Worm (Caenorhabditis elegans) whole organism, young adult: ENCODE measurements around the gene T28D6.7.

Experiments used
- B0261.1 ChIP-seq: sonication (generic microtip); optimal IDR thresholded peaks from 2 replicates; lab custom pipeline; 2016; ENCODE audit warnings: mild to moderate bottlenecking, missing genetic modification characterization, moderate library complexity, missing compliant biosample characterization
- D2030.7 ChIP-seq: fragments of 200-800 bp; sonication (Bioruptor generic); IDR thresholded peaks from 2 replicates; pipeline ENCODE4 v1.3.6; 2022; ENCODE audit warnings: missing genetic modification reagents, missing genetic modification characterization, missing compliant biosample characterization
- F22D6.2 ChIP-seq: sonication (generic microtip); optimal IDR thresholded peaks from 2 replicates; lab custom pipeline; 2016; ENCODE audit warnings: mild to moderate bottlenecking, missing genetic modification characterization, missing compliant biosample characterization
- F23B12.7 ChIP-seq: sonication (generic microtip); optimal IDR thresholded peaks from 2 replicates; lab custom pipeline; 2017; ENCODE audit warnings: missing genetic modification characterization, mild to moderate bottlenecking, missing compliant biosample characterization, antibody characterized with exemption, moderate library complexity; ENCODE audit not compliant: insufficient read depth
- F37B4.10 ChIP-seq: fragments of 200-800 bp; sonication (Bioruptor generic); IDR thresholded peaks from 2 replicates; pipeline ENCODE4 v1.3.6; 2022; ENCODE audit warnings: missing genetic modification characterization, missing compliant biosample characterization
- F57C9.4 ChIP-seq: sonication (generic microtip); optimal IDR thresholded peaks from 2 replicates; lab custom pipeline; 2017; ENCODE audit warnings: mild to moderate bottlenecking, missing genetic modification characterization, missing compliant biosample characterization
- T07F8.4 ChIP-seq: sonication (generic microtip); optimal IDR thresholded peaks from 2 replicates; lab custom pipeline; 2016; ENCODE audit warnings: mild to moderate bottlenecking, missing genetic modification characterization, moderate library complexity, missing compliant biosample characterization
- T26A5.8 ChIP-seq: sonication (generic microtip); optimal IDR thresholded peaks from 2 replicates; lab custom pipeline; 2016; ENCODE audit warnings: missing genetic modification characterization, missing compliant biosample characterization
- Y53G8AR.9 ChIP-seq: fragments of 200-800 bp; sonication (Bioruptor generic); conservative IDR thresholded peaks from 2 replicates; pipeline ENCODE4 v1.3.6; 2022; ENCODE audit warnings: missing genetic modification reagents, missing genetic modification characterization, missing compliant biosample characterization
- Y56A3A.18 ChIP-seq: fragments of 200-800 bp; sonication (Bioruptor generic); IDR thresholded peaks from 2 replicates; pipeline ENCODE4 v1.3.6; 2022; ENCODE audit warnings: missing genetic modification reagents, missing genetic modification characterization, missing compliant biosample characterization
- akir-1 ChIP-seq: fragments of 200-800 bp; sonication (Bioruptor generic); optimal IDR thresholded peaks from 2 replicates; lab custom pipeline; 2018; ENCODE audit warnings: mild to moderate bottlenecking, missing genetic modification characterization, moderate library complexity, missing compliant biosample characterization
- aptf-2 ChIP-seq: fragments of 200-800 bp; sonication (Bioruptor generic); conservative IDR thresholded peaks from 2 replicates; pipeline ENCODE4 v1.3.6; 2022; ENCODE audit warnings: missing genetic modification reagents, missing genetic modification characterization, missing compliant biosample characterization
- atf-7 ChIP-seq: sonication (generic microtip); optimal IDR thresholded peaks from 2 replicates; lab custom pipeline; 2017; ENCODE audit warnings: mild to moderate bottlenecking, missing genetic modification characterization, missing compliant biosample characterization
- athp-1 ChIP-seq: sonication (generic microtip); optimal IDR thresholded peaks from 2 replicates; lab custom pipeline; 2017; ENCODE audit warnings: mild to moderate bottlenecking, missing genetic modification characterization, missing compliant biosample characterization
- bed-1 ChIP-seq: fragments of 200-800 bp; sonication (Bioruptor generic); IDR thresholded peaks from 2 replicates; pipeline ENCODE4 v1.3.6; 2022; ENCODE audit warnings: missing genetic modification reagents, missing genetic modification characterization, missing compliant biosample characterization
- ccch-3 ChIP-seq: fragments of 200-800 bp; sonication (Bioruptor generic); optimal IDR thresholded peaks from 2 replicates; lab custom pipeline; 2018; ENCODE audit warnings: mild to moderate bottlenecking, missing genetic modification characterization, missing compliant biosample characterization
- cebp-1 ChIP-seq, 2 experiments: fragments of 200-800 bp in 1 of 2; sonication (Bioruptor generic) in 1 of 2; sonication (generic microtip) in 1 of 2; IDR thresholded peaks in 1 of 2; optimal IDR thresholded peaks in 1 of 2; 2 replicates each; pipeline versions ENCODE4 v1.3.6 to Lab custom; 2017 to 2022; ENCODE audit warnings: missing compliant biosample characterization in 2 of 2, missing genetic modification characterization in 2 of 2, mild to moderate bottlenecking in 1 of 2, missing genetic modification reagents in 1 of 2, moderate library complexity in 1 of 2
- cebp-2 ChIP-seq: fragments of 200-800 bp; sonication (Bioruptor generic); IDR thresholded peaks from 2 replicates; pipeline ENCODE4 v1.3.6; 2022; ENCODE audit warnings: missing genetic modification characterization, missing compliant biosample characterization
- ceh-100 ChIP-seq: fragments of 200-800 bp; sonication (Bioruptor generic); IDR thresholded peaks from 2 replicates; pipeline ENCODE4 v1.3.6; 2022; ENCODE audit warnings: missing genetic modification reagents, missing genetic modification characterization, missing compliant biosample characterization
- ceh-27 ChIP-seq: fragments of 200-800 bp; sonication (Bioruptor generic); optimal IDR thresholded peaks from 2 replicates; lab custom pipeline; 2018; ENCODE audit warnings: mild to moderate bottlenecking, missing genetic modification characterization, moderate library complexity, missing compliant biosample characterization
- ceh-58 ChIP-seq: fragments of 200-800 bp; sonication (Bioruptor generic); IDR thresholded peaks from 2 replicates; pipeline ENCODE4 v1.3.6; 2022; ENCODE audit warnings: missing genetic modification characterization, missing compliant biosample characterization
- ceh-79 ChIP-seq: sonication (generic microtip); optimal IDR thresholded peaks from 2 replicates; lab custom pipeline; 2017; ENCODE audit warnings: mild to moderate bottlenecking, missing genetic modification characterization, missing compliant biosample characterization
- ceh-91 ChIP-seq: fragments of 200-800 bp; sonication (Bioruptor generic); IDR thresholded peaks from 2 replicates; pipeline ENCODE4 v1.3.6; 2022; ENCODE audit warnings: missing genetic modification reagents, missing genetic modification characterization, missing compliant biosample characterization
- chd-7 ChIP-seq: sonication (generic microtip); optimal IDR thresholded peaks from 2 replicates; lab custom pipeline; 2016; ENCODE audit warnings: mild to moderate bottlenecking, missing genetic modification characterization, moderate library complexity, missing compliant biosample characterization
- dpff-1 ChIP-seq: sonication (generic microtip); optimal IDR thresholded peaks from 2 replicates; lab custom pipeline; 2017; ENCODE audit warnings: mild to moderate bottlenecking, missing genetic modification characterization, missing compliant biosample characterization
- dpl-1 ChIP-seq: fragments of 150-350 bp; optimal IDR thresholded peaks from 2 replicates; lab custom pipeline; 2014; ENCODE audit warnings: missing biosample characterization, missing genetic modification reagents, missing genetic modification characterization
- egrh-3 ChIP-seq: fragments of 200-800 bp; sonication (Bioruptor generic); IDR thresholded peaks from 2 replicates; pipeline ENCODE4 v1.3.6; 2022; ENCODE audit warnings: missing genetic modification reagents, missing genetic modification characterization, missing compliant biosample characterization
- hmg-20 ChIP-seq: fragments of 200-800 bp; sonication (Bioruptor generic); IDR thresholded peaks from 2 replicates; pipeline ENCODE4 v1.3.6; 2022; ENCODE audit warnings: missing genetic modification reagents, missing genetic modification characterization, missing compliant biosample characterization
- let-526 ChIP-seq: fragments of 200-800 bp; sonication (Bioruptor generic); IDR thresholded peaks from 2 replicates; pipeline ENCODE4 v1.3.6; 2022; ENCODE audit warnings: missing genetic modification reagents, missing genetic modification characterization, missing compliant biosample characterization
- lin-40 ChIP-seq: sonication (generic microtip); optimal IDR thresholded peaks from 2 replicates; lab custom pipeline; 2016; ENCODE audit warnings: missing genetic modification characterization, mild to moderate bottlenecking, missing compliant biosample characterization, missing genotype, missing genetic modification reagents
- lin-54 ChIP-seq: fragments of 200-800 bp; sonication (Bioruptor generic); optimal IDR thresholded peaks from 2 replicates; lab custom pipeline; 2018; ENCODE audit warnings: mild to moderate bottlenecking, missing genetic modification characterization, missing compliant biosample characterization
- madf-10 ChIP-seq: sonication (generic microtip); optimal IDR thresholded peaks from 2 replicates; lab custom pipeline; 2016; ENCODE audit warnings: mild to moderate bottlenecking, missing genetic modification characterization, missing compliant biosample characterization
- mcd-1 ChIP-seq: fragments of 200-800 bp; sonication (Bioruptor generic); IDR thresholded peaks from 2 replicates; pipeline ENCODE4 v1.3.6; 2022; ENCODE audit warnings: missing genetic modification reagents, missing genetic modification characterization, missing compliant biosample characterization
- mel-28 ChIP-seq: sonication (generic microtip); optimal IDR thresholded peaks from 2 replicates; lab custom pipeline; 2016; ENCODE audit warnings: borderline replicate concordance, mild to moderate bottlenecking, missing genetic modification characterization, missing compliant biosample characterization
- mxl-1 ChIP-seq: sonication (generic microtip); optimal IDR thresholded peaks from 2 replicates; lab custom pipeline; 2016; ENCODE audit warnings: missing genetic modification characterization, missing compliant biosample characterization
- nfya-1 ChIP-seq: sonication (generic microtip); optimal IDR thresholded peaks from 2 replicates; lab custom pipeline; 2017; ENCODE audit warnings: antibody characterized with exemption, missing compliant biosample characterization, missing genetic modification characterization, borderline replicate concordance; ENCODE audit not compliant: insufficient read depth
- pbrm-1 ChIP-seq: fragments of 200-800 bp; sonication (Bioruptor generic); IDR thresholded peaks from 2 replicates; pipeline ENCODE4 v1.3.6; 2022; ENCODE audit warnings: missing genetic modification reagents, missing genetic modification characterization, missing compliant biosample characterization
- snpc-1.3 ChIP-seq: sonication (generic microtip); optimal IDR thresholded peaks from 2 replicates; lab custom pipeline; 2017; ENCODE audit warnings: missing genetic modification characterization, mild to moderate bottlenecking, missing compliant biosample characterization, antibody characterized with exemption, moderate library complexity, missing genotype, missing genetic modification reagents; ENCODE audit not compliant: insufficient read depth
- snpc-4 ChIP-seq, 5 experiments: fragments of 150-350 bp in 1 of 5; sonication (generic microtip) in 4 of 5; optimal IDR thresholded peaks; 2 replicates each; lab custom pipeline; 2014 to 2018; ENCODE audit warnings: missing genetic modification characterization in 5 of 5, missing biosample characterization in 3 of 5, antibody characterized with exemption in 2 of 5, mild to moderate bottlenecking in 2 of 5, missing compliant biosample characterization in 2 of 5, missing genotype in 2 of 5, moderate library complexity in 2 of 5, missing genetic modification reagents in 1 of 5
- sptf-2 ChIP-seq: fragments of 200-800 bp; sonication (Bioruptor generic); optimal IDR thresholded peaks from 2 replicates; lab custom pipeline; 2018; ENCODE audit warnings: mild to moderate bottlenecking, missing genetic modification characterization, missing compliant biosample characterization
- tbx-9 ChIP-seq: sonication (generic microtip); optimal IDR thresholded peaks from 2 replicates; lab custom pipeline; 2016; ENCODE audit warnings: borderline replicate concordance, missing genetic modification characterization, inconsistent platforms, missing compliant biosample characterization
- xnd-1 ChIP-seq: sonication (generic microtip); optimal IDR thresholded peaks from 2 replicates; lab custom pipeline; 2016; ENCODE audit warnings: missing genotype, missing genetic modification reagents, missing genetic modification characterization, missing compliant biosample characterization
- zfh-2 ChIP-seq: fragments of 200-800 bp; sonication (Bioruptor generic); conservative IDR thresholded peaks from 2 replicates; pipeline ENCODE4 v1.3.6; 2022; ENCODE audit warnings: missing genetic modification reagents, missing genetic modification characterization, missing compliant biosample characterization
- zim-3 ChIP-seq: sonication (generic microtip); optimal IDR thresholded peaks from 2 replicates; lab custom pipeline; 2017; ENCODE audit warnings: mild to moderate bottlenecking, missing genetic modification characterization, moderate library complexity, missing compliant biosample characterization
- ztf-18 ChIP-seq: sonication (generic microtip); optimal IDR thresholded peaks from 2 replicates; lab custom pipeline; 2016; ENCODE audit warnings: missing genotype, mild to moderate bottlenecking, missing genetic modification characterization, missing compliant biosample characterization
- ztf-25 ChIP-seq: fragments of 200-800 bp; sonication (Bioruptor generic); IDR thresholded peaks from 2 replicates; pipeline ENCODE4 v1.3.6; 2022; ENCODE audit warnings: missing genetic modification reagents, missing genetic modification characterization, missing compliant biosample characterization
- ztf-28 ChIP-seq: fragments of 200-800 bp; sonication (Bioruptor generic); IDR thresholded peaks from 2 replicates; pipeline ENCODE4 v1.3.6; 2022; ENCODE audit warnings: missing genetic modification reagents, missing genetic modification characterization, missing compliant biosample characterization

The T28D6.7 gene

ce11 chrIII:11317164-11317620 is 29.1 kb downstream of the T28D6.7 start, which contains the start of gene mcm-10 (continued):
- TF ChIP-seq mcd-1 (peak; percentile 51), hmg-20 (GFP tag; lab: Robert Waterston, UW) (no peak), ceh-79 (tag; lab: Kevin White, UChicago) (no peak), madf-10 (tag; lab: Kevin White, UChicago) (peak; percentile 21), D2030.7 (GFP tag; lab: Robert Waterston, UW) (peak; percentile 59), let-526 (GFP tag; lab: Robert Waterston, UW) (no peak), ztf-28 (GFP tag; lab: Robert Waterston, UW) (peak; percentile 15; the same call in 1 of the 2 replicates), snpc-1.3 (tag; lab: Kevin White, UChicago) (peak; percentile 17), ztf-25 (0 out of 2 replicates have a peak, but pooled peaks have one; percentile 7), chd-7 (no peak), cebp-2 (GFP tag; lab: Robert Waterston, UW) (no peak), F22D6.2 (tag; lab: Kevin White, UChicago) (no peak), ceh-27 (GFP tag; lab: Kevin White, UChicago) (peak; percentile 33), ceh-58 (GFP tag; lab: Robert Waterston, UW) (no peak), athp-1 (tag; lab: Kevin White, UChicago) (peak; percentile 68), zfh-2 (GFP tag; lab: Robert Waterston, UW) (no peak), cebp-1 (GFP tag; IDR thresholded peaks at IDR 0.05; lab: Robert Waterston, UW) (no peak), cebp-1 (tag; optimal IDR thresholded peaks at IDR 0.05; lab: Kevin White, UChicago) (peak; percentile 67), nfya-1 (tag; lab: Kevin White, UChicago) (no peak), F23B12.7 (tag; lab: Kevin White, UChicago) (peak; percentile 48), lin-40 (peak; percentile 79), mxl-1 (tag; lab: Kevin White, UChicago) (no peak), T26A5.8 (tag; lab: Kevin White, UChicago) (no peak), tbx-9 (tag; lab: Kevin White, UChicago) (no peak), snpc-4 (GFP tag; optimal IDR thresholded peaks at IDR 0.05; lab: Kevin White, UChicago) (no peak), snpc-4 (tag; optimal IDR thresholded peaks at IDR 0.05; lab: Kevin White, UChicago) (peak in 2 of 4 experiments; percentile 14 to 46), mel-28 (tag; lab: Kevin White, UChicago) (no peak), akir-1 (GFP tag; lab: Kevin White, UChicago) (no peak), Y56A3A.18 (GFP tag; lab: Robert Waterston, UW) (no peak), sptf-2 (no peak), B0261.1 (tag; lab: Kevin White, UChicago) (peak; percentile 26), atf-7 (tag; lab: Kevin White, UChicago) (no peak), Y53G8AR.9 (GFP tag; lab: Robert Waterston, UW) (no peak), ceh-91 (GFP tag; lab: Robert Waterston, UW) (peak; percentile 39; the same call in 1 of the 2 replicates), egrh-3 (no peak), xnd-1 (tag; lab: Kevin White, UChicago) (no peak), ceh-100 (GFP tag; lab: Robert Waterston, UW) (peak; percentile 96), bed-1 (GFP tag; lab: Robert Waterston, UW) (no peak), T07F8.4 (tag; lab: Kevin White, UChicago) (no peak), F57C9.4 (no peak), pbrm-1 (GFP tag; lab: Robert Waterston, UW) (peak; percentile 74; the same call in 1 of the 2 replicates), zim-3 (tag; lab: Kevin White, UChicago) (no peak), lin-54 (GFP tag; lab: Kevin White, UChicago) (peak; percentile 72), ztf-18 (tag; lab: Kevin White, UChicago) (peak; percentile 26), dpff-1 (tag; lab: Kevin White, UChicago) (no peak), F37B4.10 (GFP tag; lab: Robert Waterston, UW) (no peak), ccch-3 (GFP tag; lab: Kevin White, UChicago) (peak; percentile 63), aptf-2 (GFP tag; lab: Robert Waterston, UW) (0 out of 2 replicates have a peak, but pooled peaks have one; percentile 51), dpl-1 (GFP tag; lab: Kevin White, UChicago) (peak; percentile 58)
